Worm (Caenorhabditis elegans) whole organism, L2 larva: ENCODE data around the gene fbxa-120.

ENCODE experiments used
- aly-2 ChIP-seq: fragments of 150-350 bp; optimal IDR thresholded peaks from 2 replicates; lab custom pipeline; 2014; ENCODE audit warnings: missing biosample characterization, missing genetic modification characterization
- ama-1 ChIP-seq: fragments of 150-350 bp; optimal IDR thresholded peaks from 2 replicates; lab custom pipeline; 2018; ENCODE audit warnings: inconsistent platforms
- blmp-1 ChIP-seq: sonication (generic microtip); optimal IDR thresholded peaks from 2 replicates; lab custom pipeline; 2017; ENCODE audit warnings: missing genetic modification characterization, mild to moderate bottlenecking, missing compliant biosample characterization, antibody characterized with exemption, moderate library complexity; ENCODE audit not compliant: insufficient read depth
- ceh-82 ChIP-seq: fragments of 150-350 bp; optimal IDR thresholded peaks from 2 replicates; lab custom pipeline; 2014; ENCODE audit warnings: missing biosample characterization, missing genetic modification characterization
- egl-27 ChIP-seq: sonication (generic microtip); optimal IDR thresholded peaks from 3 replicates; lab custom pipeline; 2017; ENCODE audit warnings: missing biosample characterization, missing genetic modification reagents, missing genetic modification characterization
- mdl-1 ChIP-seq, 2 experiments: fragments of 150-350 bp in 1 of 2; sonication (generic microtip) in 1 of 2; optimal IDR thresholded peaks; 2 replicates each; lab custom pipeline; 2017; ENCODE audit warnings: missing biosample characterization in 2 of 2, missing genetic modification characterization in 2 of 2
- nhr-23 ChIP-seq: fragments of 150-350 bp; optimal IDR thresholded peaks from 2 replicates; lab custom pipeline; 2014; ENCODE audit warnings: missing biosample characterization, missing genetic modification reagents, missing genetic modification characterization
- nhr-237 ChIP-seq: fragments of 150-350 bp; optimal IDR thresholded peaks from 2 replicates; lab custom pipeline; 2014; ENCODE audit warnings: missing biosample characterization, missing genetic modification characterization
- nhr-25 ChIP-seq: fragments of 150-350 bp; sonication (generic microtip); optimal IDR thresholded peaks from 3 replicates; lab custom pipeline; 2014; ENCODE audit warnings: missing biosample characterization, missing genetic modification characterization
- peb-1 ChIP-seq: fragments of 150-350 bp; optimal IDR thresholded peaks from 2 replicates; lab custom pipeline; 2014; ENCODE audit warnings: missing biosample characterization, missing genetic modification characterization
- snpc-4 ChIP-seq: fragments of 150-350 bp; optimal IDR thresholded peaks from 2 replicates; lab custom pipeline; 2014; ENCODE audit warnings: missing biosample characterization, missing genetic modification characterization
- unc-62 ChIP-seq: fragments of 150-350 bp; optimal IDR thresholded peaks from 2 replicates; lab custom pipeline; 2014; ENCODE audit warnings: missing biosample characterization, missing genetic modification reagents, missing genetic modification characterization
- ztf-11 ChIP-seq: sonication (generic microtip); optimal IDR thresholded peaks from 2 replicates; lab custom pipeline; 2017; ENCODE audit warnings: missing biosample characterization, missing genetic modification characterization
- ztf-4 ChIP-seq: fragments of 150-350 bp; optimal IDR thresholded peaks from 2 replicates; lab custom pipeline; 2014; ENCODE audit warnings: missing biosample characterization, missing genetic modification characterization

- TF ChIP-seq ztf-4 (no peak), ama-1 (no peak), nhr-25 (tag; lab: Kevin White, UChicago) (no peak), ztf-11 (no peak), nhr-23 (tag; lab: Kevin White, UChicago) (no peak), egl-27 (no peak), snpc-4 (no peak), blmp-1 (no peak), aly-2 (tag; lab: Kevin White, UChicago) (no peak), nhr-237 (tag; lab: Kevin White, UChicago) (no peak), unc-62 (GFP tag; lab: Kevin White, UChicago) (no peak), mdl-1 (tag; optimal IDR thresholded peaks at IDR 0.05; lab: Kevin White, UChicago) (no peak), peb-1 (tag; lab: Kevin White, UChicago) (no peak), ceh-82 (tag; lab: Kevin White, UChicago) (no peak)
These were observed 12.4 kb downstream of the fbxa-120 start for ce11 chrX:17314948-17315347.
